Worm (Caenorhabditis elegans) whole organism, late embryonic: Measurements from ENCODE around the gene cyn-11.

Experiments used
- C08G9.2 ChIP-seq: sonication (generic microtip); optimal IDR thresholded peaks from 2 replicates; lab custom pipeline; 2016; ENCODE audit warnings: mild to moderate bottlenecking, missing genetic modification characterization, moderate library complexity, missing compliant biosample characterization
- Y22D7AL.16 ChIP-seq: sonication (generic microtip); optimal IDR thresholded peaks from 2 replicates; lab custom pipeline; 2016; ENCODE audit warnings: missing genetic modification characterization, missing compliant biosample characterization
- ahr-1 ChIP-seq: sonication (generic microtip); optimal IDR thresholded peaks from 2 replicates; lab custom pipeline; 2016; ENCODE audit warnings: missing genetic modification characterization, missing compliant biosample characterization
- ama-1 ChIP-seq: fragments of 150-350 bp; optimal IDR thresholded peaks from 2 replicates; lab custom pipeline; 2014
- ceh-14 ChIP-seq: sonication (generic microtip); optimal IDR thresholded peaks from 2 replicates; lab custom pipeline; 2016; ENCODE audit warnings: missing genotype, missing genetic modification characterization, missing compliant biosample characterization
- ceh-18 ChIP-seq: sonication (generic microtip); optimal IDR thresholded peaks from 2 replicates; lab custom pipeline; 2016; ENCODE audit warnings: missing genetic modification characterization, missing compliant biosample characterization
- ceh-19 ChIP-seq: fragments of 200-800 bp; sonication (Bioruptor generic); optimal IDR thresholded peaks from 2 replicates; lab custom pipeline; 2018; ENCODE audit warnings: mild to moderate bottlenecking, missing genetic modification characterization, missing compliant biosample characterization
- ceh-22 ChIP-seq: sonication (generic microtip); optimal IDR thresholded peaks from 2 replicates; lab custom pipeline; 2017; ENCODE audit warnings: missing biosample characterization, missing genetic modification characterization
- ceh-24 ChIP-seq: sonication (generic microtip); optimal IDR thresholded peaks from 2 replicates; lab custom pipeline; 2016; ENCODE audit warnings: mild to moderate bottlenecking, missing genetic modification characterization, missing compliant biosample characterization
- ceh-30 ChIP-seq: fragments of 150-350 bp; optimal IDR thresholded peaks from 2 replicates; lab custom pipeline; 2014; ENCODE audit warnings: missing biosample characterization, missing genetic modification characterization
- ceh-34 ChIP-seq: sonication (generic microtip); optimal IDR thresholded peaks from 2 replicates; lab custom pipeline; 2016; ENCODE audit warnings: mild to moderate bottlenecking, missing genetic modification characterization, missing compliant biosample characterization
- ceh-48 ChIP-seq: sonication (generic microtip); optimal IDR thresholded peaks from 2 replicates; lab custom pipeline; 2016; ENCODE audit warnings: missing genetic modification characterization, inconsistent platforms, missing compliant biosample characterization
- ceh-6 ChIP-seq: fragments of 200-800 bp; sonication (Bioruptor generic); optimal IDR thresholded peaks from 2 replicates; lab custom pipeline; 2018; ENCODE audit warnings: mild to moderate bottlenecking, missing genetic modification characterization, missing compliant biosample characterization
- ceh-9 ChIP-seq: sonication (generic microtip); optimal IDR thresholded peaks from 2 replicates; lab custom pipeline; 2016; ENCODE audit warnings: mild to moderate bottlenecking, missing genetic modification characterization, inconsistent platforms, missing compliant biosample characterization
- dve-1 ChIP-seq: sonication (generic microtip); optimal IDR thresholded peaks from 2 replicates; lab custom pipeline; 2017; ENCODE audit warnings: antibody characterized with exemption, mild to moderate bottlenecking, missing genetic modification characterization, missing compliant biosample characterization
- elt-2 ChIP-seq: sonication (generic microtip); optimal IDR thresholded peaks from 2 replicates; lab custom pipeline; 2016; ENCODE audit warnings: missing genetic modification reagents, missing genetic modification characterization, missing compliant biosample characterization
- elt-4 ChIP-seq: sonication (generic microtip); optimal IDR thresholded peaks from 2 replicates; lab custom pipeline; 2016; ENCODE audit warnings: missing genetic modification characterization, missing compliant biosample characterization
- ets-4 ChIP-seq: sonication (generic microtip); optimal IDR thresholded peaks from 2 replicates; lab custom pipeline; 2016; ENCODE audit warnings: missing genetic modification characterization, missing compliant biosample characterization
- fax-1 ChIP-seq: sonication (generic microtip); optimal IDR thresholded peaks from 2 replicates; lab custom pipeline; 2016; ENCODE audit warnings: missing genotype, missing genetic modification characterization, missing compliant biosample characterization
- gmeb-2 ChIP-seq: sonication (generic microtip); optimal IDR thresholded peaks from 2 replicates; lab custom pipeline; 2016; ENCODE audit warnings: missing genetic modification characterization, inconsistent platforms, missing compliant biosample characterization
- hlh-13 ChIP-seq: fragments of 200-800 bp; sonication (Bioruptor generic); optimal IDR thresholded peaks from 2 replicates; lab custom pipeline; 2018; ENCODE audit warnings: mild to moderate bottlenecking, missing genetic modification characterization, missing compliant biosample characterization
- hlh-15 ChIP-seq: sonication (generic microtip); optimal IDR thresholded peaks from 2 replicates; lab custom pipeline; 2016; ENCODE audit warnings: missing genetic modification characterization, missing compliant biosample characterization
- lim-6 ChIP-seq: sonication (generic microtip); optimal IDR thresholded peaks from 2 replicates; lab custom pipeline; 2016; ENCODE audit warnings: missing genetic modification characterization, missing compliant biosample characterization
- lin-11 ChIP-seq: fragments of 200-800 bp; sonication (Bioruptor generic); optimal IDR thresholded peaks from 2 replicates; lab custom pipeline; 2018; ENCODE audit warnings: mild to moderate bottlenecking, missing genetic modification characterization, missing compliant biosample characterization
- madf-2 ChIP-seq: sonication (generic microtip); optimal IDR thresholded peaks from 2 replicates; lab custom pipeline; 2017; ENCODE audit warnings: missing genetic modification characterization, missing compliant biosample characterization
- mec-3 ChIP-seq: sonication (generic microtip); optimal IDR thresholded peaks from 2 replicates; lab custom pipeline; 2016; ENCODE audit warnings: borderline replicate concordance, missing genetic modification characterization, missing compliant biosample characterization
- nhr-232 ChIP-seq: sonication (generic microtip); optimal IDR thresholded peaks from 2 replicates; lab custom pipeline; 2016; ENCODE audit warnings: missing genetic modification characterization, missing compliant biosample characterization
- npax-4 ChIP-seq: sonication (generic microtip); optimal IDR thresholded peaks from 2 replicates; lab custom pipeline; 2016; ENCODE audit warnings: missing genetic modification characterization, missing compliant biosample characterization
- odd-2 ChIP-seq: sonication (generic microtip); optimal IDR thresholded peaks from 2 replicates; lab custom pipeline; 2017; ENCODE audit warnings: antibody characterized with exemption, mild to moderate bottlenecking, missing genetic modification characterization, missing compliant biosample characterization
- pag-3 ChIP-seq: sonication (generic microtip); optimal IDR thresholded peaks from 2 replicates; lab custom pipeline; 2016; ENCODE audit warnings: missing compliant biosample characterization, missing genetic modification characterization, borderline replicate concordance
- pat-9 ChIP-seq: fragments of 200-800 bp; sonication (Bioruptor generic); optimal IDR thresholded peaks from 2 replicates; lab custom pipeline; 2018; ENCODE audit warnings: mild to moderate bottlenecking, missing genetic modification characterization, moderate library complexity, missing compliant biosample characterization
- pax-1 ChIP-seq: fragments of 150-350 bp; optimal IDR thresholded peaks from 2 replicates; lab custom pipeline; 2014; ENCODE audit warnings: missing biosample characterization, missing genetic modification characterization
- pros-1 ChIP-seq: fragments of 150-350 bp; optimal IDR thresholded peaks from 2 replicates; lab custom pipeline; 2014; ENCODE audit warnings: missing biosample characterization, missing genetic modification reagents, missing genetic modification characterization
- ref-2 ChIP-seq: sonication (generic microtip); optimal IDR thresholded peaks from 2 replicates; lab custom pipeline; 2016; ENCODE audit warnings: missing genetic modification characterization, missing compliant biosample characterization
- syd-9 ChIP-seq: sonication (generic microtip); optimal IDR thresholded peaks from 2 replicates; lab custom pipeline; 2016; ENCODE audit warnings: mild to moderate bottlenecking, missing genetic modification characterization, moderate library complexity, missing compliant biosample characterization
- tbx-2 ChIP-seq: sonication (generic microtip); optimal IDR thresholded peaks from 2 replicates; lab custom pipeline; 2016; ENCODE audit warnings: missing genetic modification characterization, missing compliant biosample characterization
- tbx-7 ChIP-seq: sonication (generic microtip); optimal IDR thresholded peaks from 2 replicates; lab custom pipeline; 2016; ENCODE audit warnings: missing genotype, missing genetic modification characterization, missing compliant biosample characterization
- unc-42 ChIP-seq: sonication (generic microtip); optimal IDR thresholded peaks from 2 replicates; lab custom pipeline; 2016; ENCODE audit warnings: missing genotype, missing genetic modification characterization, missing compliant biosample characterization
- unc-86 ChIP-seq: sonication (generic microtip); optimal IDR thresholded peaks from 2 replicates; lab custom pipeline; 2016; ENCODE audit warnings: missing genetic modification characterization, missing compliant biosample characterization

Gene cyn-11

ce11 chrII:8691344-8691960 lies 24.6 kb downstream of the cyn-11 start, which contains the start of gene C34C6.3:
C34C6.3 (plus strand) TSS chrII:8691910.
- TF ChIP-seq odd-2 (tag; lab: Kevin White, UChicago) (no peak), ceh-24 (tag; lab: Kevin White, UChicago) (no peak), pros-1 (no peak), ahr-1 (no peak), elt-2 (tag; lab: Kevin White, UChicago) (no peak), unc-42 (tag; lab: Kevin White, UChicago) (no peak), npax-4 (tag; lab: Kevin White, UChicago) (no peak), ceh-18 (no peak), hlh-13 (GFP tag; lab: Kevin White, UChicago) (no peak), tbx-2 (tag; lab: Kevin White, UChicago) (no peak), ceh-30 (tag; lab: Kevin White, UChicago) (no peak), elt-4 (tag; lab: Kevin White, UChicago) (no peak)

ce11 chrII:8685623-8686022 lies 30.5 kb downstream of the cyn-11 start, which contains the start of gene C34C6.9:
C34C6.9 (plus strand) TSS chrII:8685923.
- TF ChIP-seq syd-9 (tag; lab: Kevin White, UChicago), result no peak

ce11 chrII:8684824-8685223 lies 31.3 kb downstream of the cyn-11 start, which contains the start of gene hgap-2:
hgap-2 (minus strand) TSS chrII:8684924.
- no peak for TF ChIP-seq ceh-34 (tag; lab: Kevin White, UChicago)
- no peak for TF ChIP-seq elt-4 (tag; lab: Kevin White, UChicago)
- no peak for TF ChIP-seq syd-9 (tag; lab: Kevin White, UChicago)
- no peak for TF ChIP-seq ets-4 (tag; lab: Kevin White, UChicago)
- TF ChIP-seq Y22D7AL.16 (tag; lab: Kevin White, UChicago), result no peak
- TF ChIP-seq unc-86 (tag; lab: Kevin White, UChicago), result no peak
- no peak for TF ChIP-seq ama-1
- TF ChIP-seq pat-9 (tag; lab: Kevin White, UChicago), result no peak
- TF ChIP-seq pax-1 (tag; lab: Kevin White, UChicago), result no peak
- no peak for TF ChIP-seq gmeb-2 (tag; lab: Kevin White, UChicago)
- no peak for TF ChIP-seq madf-2 (tag; lab: Kevin White, UChicago)
- no peak for TF ChIP-seq ceh-14 (tag; lab: Kevin White, UChicago)
- no peak for TF ChIP-seq ref-2 (tag; lab: Kevin White, UChicago)
- no peak for TF ChIP-seq pros-1
- TF ChIP-seq elt-2 (tag; lab: Kevin White, UChicago), result no peak

- no peak for TF ChIP-seq ceh-22 (tag; lab: Kevin White, UChicago)
- no peak for TF ChIP-seq ceh-9
- TF ChIP-seq unc-42 (tag; lab: Kevin White, UChicago), result peak; percentile 37
- no peak for TF ChIP-seq tbx-7 (tag; lab: Kevin White, UChicago)
- no peak for TF ChIP-seq ahr-1
- no peak for TF ChIP-seq ets-4 (tag; lab: Kevin White, UChicago)
- TF ChIP-seq ceh-48 (tag; lab: Kevin White, UChicago), result no peak
- no peak for TF ChIP-seq fax-1 (tag; lab: Kevin White, UChicago)
- no peak for TF ChIP-seq madf-2 (tag; lab: Kevin White, UChicago)
- no peak for TF ChIP-seq dve-1 (tag; lab: Kevin White, UChicago)
- no peak for TF ChIP-seq nhr-232 (tag; lab: Kevin White, UChicago)
- no peak for TF ChIP-seq C08G9.2 (tag; lab: Kevin White, UChicago)
- TF ChIP-seq ceh-14 (tag; lab: Kevin White, UChicago), result peak; percentile 7
- TF ChIP-seq pag-3 (tag; lab: Kevin White, UChicago), result no peak
- TF ChIP-seq lim-6, result no peak
- TF ChIP-seq hlh-15 (tag; lab: Kevin White, UChicago), result no peak
- TF ChIP-seq unc-86 (tag; lab: Kevin White, UChicago), result peak; percentile 8
- no peak for TF ChIP-seq lin-11 (tag; lab: Kevin White, UChicago)
- TF ChIP-seq ceh-19 (GFP tag; lab: Kevin White, UChicago), result no peak
- TF ChIP-seq tbx-2 (tag; lab: Kevin White, UChicago), result no peak
- TF ChIP-seq gmeb-2 (tag; lab: Kevin White, UChicago), result no peak
- TF ChIP-seq Y22D7AL.16 (tag; lab: Kevin White, UChicago), result no peak
- no peak for TF ChIP-seq ceh-6 (GFP tag; lab: Kevin White, UChicago)
- TF ChIP-seq pros-1, result no peak
- no peak for TF ChIP-seq ceh-34 (tag; lab: Kevin White, UChicago)
- TF ChIP-seq mec-3, result no peak
These were observed 32.1 kb downstream of the cyn-11 start for ce11 chrII:8683933-8684332.
